Worm (Caenorhabditis elegans) whole organism, L1 larva: Measurements from ENCODE around the gene R02F11.11.

ENCODE experiments used
- C04F5.9 ChIP-seq: sonication (generic microtip); optimal IDR thresholded peaks from 2 replicates; lab custom pipeline; 2016; ENCODE audit warnings: missing genetic modification characterization, missing compliant biosample characterization
- C16A3.4 ChIP-seq: fragments of 150-350 bp; optimal IDR thresholded peaks from 2 replicates; lab custom pipeline; 2014; ENCODE audit warnings: missing biosample characterization, missing genetic modification characterization
- Y116A8C.19 ChIP-seq: sonication (generic microtip); optimal IDR thresholded peaks from 2 replicates; lab custom pipeline; 2016; ENCODE audit warnings: missing compliant biosample characterization, missing genetic modification characterization, borderline replicate concordance
- blmp-1 ChIP-seq: fragments of 150-350 bp; optimal IDR thresholded peaks from 2 replicates; lab custom pipeline; 2014; ENCODE audit warnings: missing biosample characterization, missing genetic modification characterization
- ceh-63 ChIP-seq: fragments of 200-800 bp; sonication (Bioruptor generic); optimal IDR thresholded peaks from 2 replicates; lab custom pipeline; 2018; ENCODE audit warnings: mild to moderate bottlenecking, missing genetic modification characterization, missing compliant biosample characterization
- ceh-82 ChIP-seq, 3 experiments: fragments of 150-350 bp in 1 of 3; sonication (generic microtip) in 2 of 3; optimal IDR thresholded peaks; 2 replicates each; lab custom pipeline; 2014 to 2017; ENCODE audit warnings: missing biosample characterization in 3 of 3, missing genetic modification characterization in 3 of 3
- ceh-88 ChIP-seq: fragments of 200-800 bp; sonication (Bioruptor generic); IDR thresholded peaks from 2 replicates; pipeline ENCODE4 v1.3.6; 2022; ENCODE audit warnings: missing genetic modification characterization, missing compliant biosample characterization
- ceh-90 ChIP-seq: sonication (generic microtip); optimal IDR thresholded peaks from 2 replicates; lab custom pipeline; 2016; ENCODE audit warnings: missing genetic modification characterization, missing compliant biosample characterization
- dpl-1 ChIP-seq, 3 experiments: fragments of 150-350 bp in 2 of 3; sonication (generic microtip) in 1 of 3; optimal IDR thresholded peaks; 2 replicates each; lab custom pipeline; 2014 to 2017; ENCODE audit warnings: missing biosample characterization in 3 of 3, missing genetic modification characterization in 3 of 3, missing genetic modification reagents in 3 of 3
- dsc-1 ChIP-seq: sonication (generic microtip); optimal IDR thresholded peaks from 2 replicates; lab custom pipeline; 2016; ENCODE audit warnings: mild to moderate bottlenecking, missing genetic modification characterization, missing compliant biosample characterization
- efl-1 ChIP-seq, 4 experiments: fragments of 150-350 bp; optimal IDR thresholded peaks in 3 of 4; peaks in 1 of 4; 1 replicate in 1 of 4; 2 replicates in 3 of 4; lab custom pipeline; 2014; ENCODE audit warnings: missing biosample characterization in 2 of 4, missing genetic modification characterization in 2 of 4, missing genetic modification reagents in 2 of 4
- egl-13 ChIP-seq: sonication (generic microtip); optimal IDR thresholded peaks from 2 replicates; lab custom pipeline; 2016; ENCODE audit warnings: missing genotype, missing genetic modification reagents, missing genetic modification characterization, missing compliant biosample characterization
- elt-2 ChIP-seq: sonication (generic microtip); optimal IDR thresholded peaks from 2 replicates; lab custom pipeline; 2016; ENCODE audit warnings: missing genetic modification characterization, mild to moderate bottlenecking, inconsistent platforms, missing compliant biosample characterization, missing genetic modification reagents
- elt-3 ChIP-seq, 6 experiments: fragments of 150-350 bp in 1 of 6; sonication (generic microtip); optimal IDR thresholded peaks; 2 replicates each; lab custom pipeline; 2017 to 2018; ENCODE audit warnings: missing biosample characterization in 6 of 6, missing genetic modification characterization in 6 of 6, inconsistent platforms in 1 of 6
- fkh-4 ChIP-seq: sonication (generic microtip); optimal IDR thresholded peaks from 2 replicates; lab custom pipeline; 2016; ENCODE audit warnings: missing compliant biosample characterization, missing genetic modification characterization, borderline replicate concordance
- fos-1 ChIP-seq: fragments of 150-350 bp; optimal IDR thresholded peaks from 2 replicates; lab custom pipeline; 2014; ENCODE audit warnings: missing biosample characterization, missing genetic modification characterization
- grh-1 ChIP-seq: fragments of 200-800 bp; sonication (Bioruptor generic); IDR thresholded peaks from 2 replicates; pipeline ENCODE4 v1.3.6; 2022; ENCODE audit warnings: missing genetic modification reagents, missing genetic modification characterization, missing compliant biosample characterization
- isw-1 ChIP-seq: fragments of 200-800 bp; sonication (Bioruptor generic); IDR thresholded peaks from 2 replicates; pipeline ENCODE4 v1.3.6; 2022; ENCODE audit warnings: missing genetic modification characterization, missing compliant biosample characterization
- jun-1 ChIP-seq: fragments of 150-350 bp; optimal IDR thresholded peaks from 2 replicates; lab custom pipeline; 2014; ENCODE audit warnings: missing biosample characterization, missing genetic modification reagents, missing genetic modification characterization
- lin-14 ChIP-seq: fragments of 200-800 bp; sonication (Bioruptor generic); optimal IDR thresholded peaks from 2 replicates; lab custom pipeline; 2018; ENCODE audit warnings: mild to moderate bottlenecking, missing genetic modification characterization, moderate library complexity, missing compliant biosample characterization
- lin-35 ChIP-seq, 2 experiments: fragments of 150-350 bp; optimal IDR thresholded peaks; 2 replicates each; lab custom pipeline; 2014; ENCODE audit warnings: missing biosample characterization in 2 of 2, missing genetic modification characterization in 2 of 2, missing genetic modification reagents in 2 of 2
- lin-39 ChIP-seq: fragments of 150-350 bp; optimal IDR thresholded peaks from 2 replicates; lab custom pipeline; 2014; ENCODE audit warnings: missing biosample characterization, missing genetic modification reagents, missing genetic modification characterization
- lir-3 ChIP-seq: sonication (generic microtip); optimal IDR thresholded peaks from 2 replicates; lab custom pipeline; 2016; ENCODE audit warnings: mild to moderate bottlenecking, missing genetic modification characterization, moderate library complexity, missing compliant biosample characterization; ENCODE audit not compliant: poor library complexity
- mef-2 ChIP-seq: fragments of 150-350 bp; optimal IDR thresholded peaks from 2 replicates; lab custom pipeline; 2014; ENCODE audit warnings: missing biosample characterization, missing genetic modification characterization
- mep-1 ChIP-seq: fragments of 150-350 bp; optimal IDR thresholded peaks from 2 replicates; lab custom pipeline; 2014; ENCODE audit warnings: missing biosample characterization, missing genetic modification characterization
- nhr-11 ChIP-seq: fragments of 150-350 bp; optimal IDR thresholded peaks from 2 replicates; lab custom pipeline; 2014; ENCODE audit warnings: missing biosample characterization, missing genetic modification characterization
- nhr-20 ChIP-seq: sonication (generic microtip); optimal IDR thresholded peaks from 2 replicates; lab custom pipeline; 2016; ENCODE audit warnings: mild to moderate bottlenecking, missing genetic modification characterization, missing compliant biosample characterization
- nhr-237 ChIP-seq: fragments of 150-350 bp; optimal IDR thresholded peaks from 2 replicates; lab custom pipeline; 2014; ENCODE audit warnings: missing biosample characterization, missing genetic modification characterization
- nhr-77 ChIP-seq: fragments of 150-350 bp; optimal IDR thresholded peaks from 2 replicates; lab custom pipeline; 2014; ENCODE audit warnings: missing biosample characterization, missing genetic modification characterization
- nhr-84 ChIP-seq: sonication (generic microtip); optimal IDR thresholded peaks from 2 replicates; lab custom pipeline; 2017; ENCODE audit warnings: missing biosample characterization, missing genetic modification characterization
- nhr-85 ChIP-seq: sonication (generic microtip); peaks from one replicate; lab custom pipeline; 2016; ENCODE audit warnings: missing genetic modification characterization, inconsistent platforms, missing compliant biosample characterization
- nhr-90 ChIP-seq: sonication (generic microtip); optimal IDR thresholded peaks from 2 replicates; lab custom pipeline; 2016; ENCODE audit warnings: mild to moderate bottlenecking, missing genetic modification characterization, missing compliant biosample characterization; ENCODE audit not compliant: poor library complexity
- pqm-1 ChIP-seq: sonication (generic microtip); optimal IDR thresholded peaks from 3 replicates; lab custom pipeline; 2017; ENCODE audit warnings: missing biosample characterization, missing genetic modification characterization
- rnt-1 ChIP-seq: sonication (generic microtip); optimal IDR thresholded peaks from 2 replicates; lab custom pipeline; 2016; ENCODE audit warnings: mild to moderate bottlenecking, missing genetic modification characterization, moderate library complexity, missing compliant biosample characterization
- snu-23 ChIP-seq: sonication (generic microtip); optimal IDR thresholded peaks from 2 replicates; lab custom pipeline; 2016; ENCODE audit warnings: missing genetic modification characterization, missing compliant biosample characterization
- sox-4 ChIP-seq: sonication (generic microtip); optimal IDR thresholded peaks from 2 replicates; lab custom pipeline; 2016; ENCODE audit warnings: missing genetic modification characterization, missing compliant biosample characterization
- swsn-7 ChIP-seq: sonication (generic microtip); optimal IDR thresholded peaks from 2 replicates; lab custom pipeline; 2016; ENCODE audit warnings: missing genetic modification characterization, missing compliant biosample characterization
- tbx-2 ChIP-seq: sonication (generic microtip); optimal IDR thresholded peaks from 2 replicates; lab custom pipeline; 2016; ENCODE audit warnings: missing genetic modification characterization, missing compliant biosample characterization
- tlp-1 ChIP-seq: fragments of 150-350 bp; optimal IDR thresholded peaks from 2 replicates; lab custom pipeline; 2014; ENCODE audit warnings: missing biosample characterization, missing genetic modification characterization
- unc-86 ChIP-seq: sonication (generic microtip); optimal IDR thresholded peaks from 2 replicates; lab custom pipeline; 2016; ENCODE audit warnings: missing genetic modification characterization, missing compliant biosample characterization
- zag-1 ChIP-seq: fragments of 150-350 bp; optimal IDR thresholded peaks from 2 replicates; lab custom pipeline; 2014; ENCODE audit warnings: missing biosample characterization, missing genetic modification characterization

R02F11.11 gene

ce11 chrV:4791569-4791968 is at the start of gene R02F11.11:
TSS of gene R02F11.11 (plus strand) at chrV:4791869.
- TF ChIP-seq nhr-237 (tag; lab: Kevin White, UChicago) (no peak), unc-86 (tag; lab: Kevin White, UChicago) (no peak), pqm-1 (no peak), lir-3 (no peak), jun-1 (no peak), nhr-84 (tag; lab: Kevin White, UChicago) (no peak), grh-1 (no peak), egl-13 (tag; lab: Kevin White, UChicago) (no peak), elt-2 (tag; lab: Kevin White, UChicago) (no peak), ceh-82 (tag; optimal IDR thresholded peaks at IDR 0.05; lab: Kevin White, UChicago) (no peak), swsn-7 (no peak), ceh-88 (GFP tag; lab: Robert Waterston, UW) (no peak)
- TF ChIP-seq, all 84 proteins: peak for 0

- TF ChIP-seq fos-1 (tag; lab: Kevin White, UChicago) (no peak), nhr-20 (peak; percentile 61), elt-3 (tag; optimal IDR thresholded peaks at IDR 0.05; lab: Kevin White, UChicago) (peak in 1 of 6 experiments; percentile 9), Y116A8C.19 (tag; lab: Kevin White, UChicago) (no peak), nhr-84 (tag; lab: Kevin White, UChicago) (no peak), lin-35 (GFP tag; optimal IDR thresholded peaks at IDR 0.05; lab: Kevin White, UChicago) (peak in 1 of 2 experiments; percentile 15), rnt-1 (tag; lab: Kevin White, UChicago) (peak; percentile 22), tlp-1 (tag; lab: Kevin White, UChicago) (no peak), C16A3.4 (tag; lab: Kevin White, UChicago) (no peak), dpl-1 (GFP tag; optimal IDR thresholded peaks at IDR 0.05; lab: Kevin White, UChicago) (peak in 1 of 3 experiments; percentile 2), nhr-237 (tag; lab: Kevin White, UChicago) (no peak), nhr-90 (peak; percentile 21), ceh-63 (GFP tag; lab: Kevin White, UChicago) (no peak), tbx-2 (tag; lab: Kevin White, UChicago) (no peak), nhr-85 (tag; lab: Kevin White, UChicago) (peak; percentile 81), mep-1 (tag; lab: Kevin White, UChicago) (peak; percentile 13), grh-1 (no peak), zag-1 (tag; lab: Kevin White, UChicago) (no peak), lin-14 (peak; percentile 73), dsc-1 (tag; lab: Kevin White, UChicago) (no peak), efl-1 (optimal IDR thresholded peaks at IDR 0.05; lab: Kevin White, UChicago) (peak in 1 of 2 experiments; percentile 10), efl-1 (GFP tag; optimal IDR thresholded peaks at IDR 0.05 in 1 of 2; lab: Kevin White, UChicago) (peak in 1 of 2 experiments; percentile 93), sox-4 (tag; lab: Kevin White, UChicago) (no peak), snu-23 (GFP tag; lab: Kevin White, UChicago) (peak; percentile 41), lin-39 (tag; lab: Kevin White, UChicago) (no peak), nhr-11 (tag; lab: Kevin White, UChicago) (no peak), nhr-77 (tag; lab: Kevin White, UChicago) (peak; percentile 29), mef-2 (tag; lab: Kevin White, UChicago) (no peak), fkh-4 (tag; lab: Kevin White, UChicago) (no peak), unc-86 (tag; lab: Kevin White, UChicago) (no peak), egl-13 (tag; lab: Kevin White, UChicago) (no peak), isw-1 (GFP tag; lab: Robert Waterston, UW) (no peak), C04F5.9 (tag; lab: Kevin White, UChicago) (no peak), ceh-90 (tag; lab: Kevin White, UChicago) (no peak), blmp-1 (tag; lab: Kevin White, UChicago) (peak; percentile 33)
Observed at ce11 chrV:4742190-4742589, 49.5 kb upstream of the R02F11.11 start, which contains the start of gene ugt-61. TSS of gene ugt-61 (plus strand) at chrV:4742422.
